Fruit fly (Drosophila melanogaster) whole organism, embryonic: ENCODE results near the gene SppL.

Experiments used
- BEAF-32 ChIP-seq: fragments of 200-800 bp; sonication (Bioruptor generic); optimal IDR thresholded peaks from 3 replicates; lab custom pipeline; 2017; ENCODE audit warnings: missing biosample characterization, missing genetic modification characterization, mild to moderate bottlenecking, moderate library complexity, missing genetic modification reagents
- CG10431 ChIP-seq: fragments of 200-800 bp; sonication (Bioruptor generic); optimal IDR thresholded peaks from 3 replicates; lab custom pipeline; 2018; ENCODE audit warnings: missing biosample characterization, mild to moderate bottlenecking, missing genetic modification characterization
- CG11695 ChIP-seq: fragments of 200-800 bp; sonication (Bioruptor generic); IDR thresholded peaks from 3 replicates; pipeline ENCODE4 v1.3.6; 2022; ENCODE audit warnings: missing biosample characterization, missing genetic modification characterization
- CG12155 ChIP-seq: fragments of 200-800 bp; sonication (Bioruptor generic); optimal IDR thresholded peaks from 3 replicates; lab custom pipeline; 2016; ENCODE audit warnings: missing biosample characterization, missing genetic modification characterization
- CG15696 ChIP-seq: fragments of 200-800 bp; sonication (Bioruptor generic); optimal IDR thresholded peaks from 2 replicates; lab custom pipeline; 2019; ENCODE audit warnings: missing biosample characterization, mild to moderate bottlenecking, missing genetic modification characterization, moderate library complexity
- CG17912 ChIP-seq: fragments of 200-800 bp; sonication (Bioruptor generic); optimal IDR thresholded peaks from 2 replicates; lab custom pipeline; 2018; ENCODE audit warnings: missing biosample characterization, mild to moderate bottlenecking, missing genetic modification characterization
- CG4282 ChIP-seq: fragments of 200-800 bp; sonication (Bioruptor generic); optimal IDR thresholded peaks from 2 replicates; lab custom pipeline; 2016; ENCODE audit warnings: missing biosample characterization, missing genetic modification characterization
- CG6654 ChIP-seq: fragments of 200-800 bp; sonication (Bioruptor generic); optimal IDR thresholded peaks from 2 replicates; lab custom pipeline; 2017; ENCODE audit warnings: missing biosample characterization, mild to moderate bottlenecking, missing genetic modification characterization
- CG7556 ChIP-seq: fragments of 200-800 bp; sonication (Bioruptor generic); optimal IDR thresholded peaks from 2 replicates; lab custom pipeline; 2017; ENCODE audit warnings: missing biosample characterization, mild to moderate bottlenecking, missing genetic modification characterization
- CG9797 ChIP-seq: fragments of 200-800 bp; sonication (Bioruptor generic); optimal IDR thresholded peaks from 3 replicates; lab custom pipeline; 2018; ENCODE audit warnings: missing biosample characterization, mild to moderate bottlenecking, missing genetic modification characterization
- Dad ChIP-seq: fragments of 200-800 bp; sonication (Bioruptor generic); optimal IDR thresholded peaks from 3 replicates; lab custom pipeline; 2016; ENCODE audit warnings: missing biosample characterization, missing genetic modification characterization
- MBD-R2 ChIP-seq: fragments of 200-800 bp; sonication (Bioruptor generic); IDR thresholded peaks from 2 replicates; pipeline ENCODE4 v1.3.6; 2022; ENCODE audit warnings: missing biosample characterization, missing genetic modification characterization
- Neu2 ChIP-seq: fragments of 200-800 bp; sonication (Bioruptor generic); optimal IDR thresholded peaks from 3 replicates; lab custom pipeline; 2016; ENCODE audit warnings: missing biosample characterization, missing genetic modification characterization, borderline replicate concordance
- Sry-δ ChIP-seq: fragments of 200-800 bp; sonication (Bioruptor generic); optimal IDR thresholded peaks from 2 replicates; lab custom pipeline; 2016; ENCODE audit warnings: missing biosample characterization, missing genetic modification characterization
- ac ChIP-seq: fragments of 200-800 bp; sonication (Bioruptor generic); optimal IDR thresholded peaks from 3 replicates; lab custom pipeline; 2017; ENCODE audit warnings: missing biosample characterization, mild to moderate bottlenecking, missing genetic modification characterization
- ash1 ChIP-seq: fragments of 200-800 bp; sonication (Bioruptor generic); optimal IDR thresholded peaks from 2 replicates; lab custom pipeline; 2018; ENCODE audit warnings: missing biosample characterization, mild to moderate bottlenecking, missing genetic modification characterization
- bbx ChIP-seq: fragments of 200-800 bp; sonication (Bioruptor generic); IDR thresholded peaks from 2 replicates; pipeline ENCODE4 v1.3.6; 2022; ENCODE audit warnings: missing biosample characterization, missing genetic modification characterization; ENCODE audit not compliant: partially characterized antibody
- crol ChIP-seq: fragments of 200-800 bp; sonication (Bioruptor generic); IDR thresholded peaks from 2 replicates; pipeline ENCODE4 v1.3.6; 2022; ENCODE audit warnings: missing biosample characterization, missing genetic modification characterization
- en ChIP-seq: fragments of 200-800 bp; sonication (Bioruptor generic); optimal IDR thresholded peaks from 2 replicates; lab custom pipeline; 2016; ENCODE audit warnings: missing biosample characterization, missing genetic modification characterization
- exex ChIP-seq: fragments of 200-800 bp; sonication (Bioruptor generic); optimal IDR thresholded peaks from 4 replicates; lab custom pipeline; 2018; ENCODE audit warnings: missing biosample characterization, mild to moderate bottlenecking, missing genetic modification characterization, moderate library complexity
- gce ChIP-seq: fragments of 200-800 bp; sonication (Bioruptor generic); IDR thresholded peaks from 3 replicates; pipeline ENCODE4 v1.3.6; 2022; ENCODE audit warnings: missing biosample characterization, missing genetic modification characterization
- gro ChIP-seq: fragments of 200-800 bp; sonication (Bioruptor generic); optimal IDR thresholded peaks from 2 replicates; lab custom pipeline; 2016; ENCODE audit warnings: missing biosample characterization, missing genetic modification characterization
- hb ChIP-seq: fragments of 200-800 bp; sonication (Bioruptor generic); IDR thresholded peaks from 3 replicates; pipeline ENCODE4 v1.3.6; 2022; ENCODE audit warnings: missing biosample characterization, missing genetic modification characterization; ENCODE audit not compliant: partially characterized antibody
- hbn ChIP-seq: fragments of 200-800 bp; sonication (Bioruptor generic); IDR thresholded peaks from 2 replicates; pipeline ENCODE4 v1.3.6; 2022; ENCODE audit warnings: missing biosample characterization, missing genetic modification characterization; ENCODE audit not compliant: partially characterized antibody
- her ChIP-seq: fragments of 200-800 bp; sonication (Bioruptor generic); optimal IDR thresholded peaks from 2 replicates; lab custom pipeline; 2016; ENCODE audit warnings: missing biosample characterization, missing genetic modification characterization
- nerfin-1 ChIP-seq: fragments of 200-800 bp; sonication (Bioruptor generic); optimal IDR thresholded peaks from 3 replicates; lab custom pipeline; 2019; ENCODE audit warnings: missing biosample characterization, mild to moderate bottlenecking, missing genetic modification characterization, moderate library complexity
- onecut ChIP-seq: fragments of 200-800 bp; sonication (Bioruptor generic); IDR thresholded peaks from 2 replicates; pipeline ENCODE4 v1.3.6; 2022; ENCODE audit warnings: missing biosample characterization, missing genetic modification characterization
- pfk ChIP-seq: fragments of 200-800 bp; sonication (Bioruptor generic); optimal IDR thresholded peaks from 2 replicates; lab custom pipeline; 2018; ENCODE audit warnings: missing biosample characterization, mild to moderate bottlenecking, missing genetic modification characterization, moderate library complexity
- pnt ChIP-seq: fragments of 200-800 bp; sonication (Bioruptor generic); optimal IDR thresholded peaks from 3 replicates; lab custom pipeline; 2016; ENCODE audit warnings: missing biosample characterization, missing genetic modification characterization
- schlank ChIP-seq: fragments of 200-800 bp; sonication (Bioruptor generic); optimal IDR thresholded peaks from 2 replicates; lab custom pipeline; 2018; ENCODE audit warnings: missing biosample characterization, mild to moderate bottlenecking, missing genetic modification characterization
- sug ChIP-seq: fragments of 200-800 bp; optimal IDR thresholded peaks from 2 replicates; lab custom pipeline; 2019; ENCODE audit warnings: missing biosample characterization, mild to moderate bottlenecking, missing genetic modification characterization, moderate library complexity
- tio ChIP-seq: fragments of 200-800 bp; sonication (Bioruptor generic); optimal IDR thresholded peaks from 2 replicates; lab custom pipeline; 2017; ENCODE audit warnings: missing biosample characterization, missing genetic modification characterization, inconsistent platforms
- vnd ChIP-seq: fragments of 200-800 bp; sonication (Bioruptor generic); IDR thresholded peaks from 3 replicates; pipeline ENCODE4 v1.3.6; 2022; ENCODE audit warnings: missing biosample characterization, missing genetic modification characterization; ENCODE audit not compliant: partially characterized antibody
- wdn ChIP-seq: fragments of 200-800 bp; sonication (Bioruptor generic); IDR thresholded peaks from 2 replicates; pipeline ENCODE4 v1.3.6; 2022; ENCODE audit warnings: missing biosample characterization, missing genetic modification characterization
- wor ChIP-seq: fragments of 200-800 bp; sonication (Bioruptor generic); IDR thresholded peaks from 2 replicates; pipeline ENCODE4 v1.3.6; 2022; ENCODE audit warnings: missing biosample characterization, missing genetic modification characterization

The SppL gene

dm6 chr3R:25899690-25900089 lies 17.9 kb downstream of the SppL start, which contains the start of gene CG31091:
Gene CG31091, plus strand, starts transcription at chr3R:25899903.
- TF ChIP-seq CG12155 (GFP tag; lab: Kevin White, UChicago) (no peak), Sry-δ (GFP tag; lab: Kevin White, UChicago) (no peak), CG4282 (no peak), bbx (GFP tag; lab: Robert Waterston, UW) (no peak), schlank (tag; lab: Kevin White, UChicago) (no peak), crol (GFP tag; lab: Robert Waterston, UW) (no peak), Neu2 (GFP tag; lab: Kevin White, UChicago) (no peak), gro (GFP tag; lab: Kevin White, UChicago) (peak; percentile 2), tio (no peak), BEAF-32 (GFP tag; lab: Kevin White, UChicago) (no peak), wor (GFP tag; lab: Robert Waterston, UW) (no peak), hb (GFP tag; lab: Robert Waterston, UW) (no peak), MBD-R2 (GFP tag; lab: Robert Waterston, UW) (no peak), CG6654 (GFP tag; lab: Kevin White, UChicago) (no peak), nerfin-1 (tag; lab: Kevin White, UChicago) (no peak), sug (tag; lab: Kevin White, UChicago) (peak; percentile 85), en (no peak), gce (GFP tag; lab: Robert Waterston, UW) (no peak), vnd (peak; percentile 42; the same call in 1 of the 3 replicates), exex (tag; lab: Kevin White, UChicago) (peak; percentile 96)
- TF ChIP-seq, all 482 proteins: peak for 4

DNA sequence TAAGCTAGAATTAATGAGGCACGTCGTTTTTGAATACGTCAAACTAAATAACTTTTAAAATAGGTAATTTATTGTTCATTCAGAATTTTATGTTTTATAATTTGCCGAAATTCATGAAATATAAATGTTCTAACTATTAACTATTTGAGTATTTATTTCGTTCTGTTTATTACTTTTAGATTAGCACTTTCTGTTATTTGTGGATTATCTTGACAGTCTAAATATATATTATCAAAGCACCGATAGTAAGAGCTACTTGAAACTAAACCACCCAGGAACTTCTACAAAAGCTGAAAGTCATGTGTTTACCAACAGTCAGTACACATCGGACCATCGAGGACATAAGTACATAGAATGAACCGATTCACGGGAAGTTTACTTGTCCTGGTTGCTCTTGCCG lies 20.6 kb downstream of the SppL start, which contains the start of gene CG31089:
Gene CG31089 (plus strand): TSS at position 301 of the 400 bp plus-strand sequence.
- TF ChIP-seq sug (tag; lab: Kevin White, UChicago), result peak; percentile 56
- no peak for TF ChIP-seq her (GFP tag; lab: Kevin White, UChicago)
- TF ChIP-seq, all 482 proteins: peak for 1

dm6 chr3R:25906722-25907121 lies 24.9 kb downstream of the SppL start, which contains the start of gene kumpel:
Gene kumpel, plus strand, starts transcription at chr3R:25907022.
- TF ChIP-seq pnt (GFP tag; lab: Kevin White, UChicago) (no peak), CG11695 (GFP tag; lab: Robert Waterston, UW) (no peak), wdn (GFP tag; lab: Robert Waterston, UW) (no peak), CG10431 (GFP tag; lab: Kevin White, UChicago) (no peak), CG17912 (GFP tag; lab: Kevin White, UChicago) (no peak), CG9797 (no peak), CG15696 (no peak), ash1 (GFP tag; lab: Kevin White, UChicago) (no peak), CG7556 (GFP tag; lab: Kevin White, UChicago) (no peak), Dad (GFP tag; lab: Kevin White, UChicago) (no peak), hbn (GFP tag; lab: Robert Waterston, UW) (no peak), ac (GFP tag; lab: Kevin White, UChicago) (no peak)

dm6 chr3R:25919912-25920311 lies 38.1 kb downstream of the SppL start:
- TF ChIP-seq MBD-R2 (GFP tag; lab: Robert Waterston, UW) (0 out of 2 replicates have a peak, but pooled peaks have one; percentile 21), pfk (GFP tag; lab: Kevin White, UChicago) (no peak), onecut (GFP tag; lab: Robert Waterston, UW) (peak; percentile 92)
